Fruit fly (Drosophila melanogaster): ENCODE data around the gene CG4629.

The CG4629 gene

dm6 chr2L:1091675-1092074 is 10.6 kb downstream of the CG4629 start:
- no peak for TF ChIP-seq CTCF (optimal IDR thresholded peaks at IDR 0.05)
- no peak for TF ChIP-seq CG8478 (optimal IDR thresholded peaks at IDR 0.05)

- TF ChIP-seq CG8478 (optimal IDR thresholded peaks at IDR 0.05) (no peak), CTCF (optimal IDR thresholded peaks at IDR 0.05) (no peak)
Observed at dm6 chr2L:1086312-1086906, 15.9 kb downstream of the CG4629 start.

DNA sequence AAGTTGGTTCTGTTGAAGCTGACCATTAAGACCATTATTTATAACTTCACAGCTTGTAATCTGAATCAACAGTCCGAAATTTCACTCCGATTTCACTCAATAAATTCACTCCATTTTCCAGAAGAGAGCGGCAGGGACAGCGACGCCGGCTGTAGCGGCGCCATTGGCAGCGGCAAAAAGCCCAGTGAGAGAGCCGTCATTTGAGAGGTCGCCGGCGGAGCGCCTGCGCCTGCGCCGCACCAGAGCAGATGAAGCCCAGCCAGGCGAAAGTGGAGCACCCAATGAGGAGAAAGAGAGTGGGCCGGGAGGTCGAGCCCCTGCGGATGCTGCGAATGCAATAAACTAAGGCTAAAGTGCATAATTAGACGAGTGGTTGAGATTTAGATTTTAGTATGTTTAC is 19.6 kb downstream of the CG4629 start:
- no peak for TF ChIP-seq CG8478 (optimal IDR thresholded peaks at IDR 0.05)
- TF ChIP-seq CTCF (optimal IDR thresholded peaks at IDR 0.05): no peak

dm6 chr2L:1080802-1081464 is 21.4 kb downstream of the CG4629 start, which contains the start of gene Atg4a:
Gene Atg4a, plus strand, starts transcription at chr2L:1080911.
- TF ChIP-seq CG8478 (optimal IDR thresholded peaks at IDR 0.05): no peak
- no peak for TF ChIP-seq CTCF (optimal IDR thresholded peaks at IDR 0.05)

dm6 chr2L:1077469-1077993 is 24.8 kb downstream of the CG4629 start, which contains the start of the genes S and ast:
Gene S, minus strand, starts transcription at chr2L:1077815.
Gene ast, plus strand, starts transcription at chr2L:1077948.
- no peak for TF ChIP-seq CG8478 (optimal IDR thresholded peaks at IDR 0.05)
- TF ChIP-seq CTCF (optimal IDR thresholded peaks at IDR 0.05): peak; percentile 45 to 52

- no peak for TF ChIP-seq CG8478 (optimal IDR thresholded peaks at IDR 0.05)
- no peak for TF ChIP-seq CTCF (optimal IDR thresholded peaks at IDR 0.05)
Observed at dm6 chr2L:1077053-1077452, 25.3 kb downstream of the CG4629 start.

dm6 chr2L:1075753-1076152 is 26.6 kb downstream of the CG4629 start:
- TF ChIP-seq CG8478 (optimal IDR thresholded peaks at IDR 0.05) (no peak), CTCF (optimal IDR thresholded peaks at IDR 0.05) (no peak)

- TF ChIP-seq CTCF (optimal IDR thresholded peaks at IDR 0.05): no peak
Observed at dm6 chr2L:1074180-1074864, 28.0 kb downstream of the CG4629 start.

- no peak for TF ChIP-seq CTCF (optimal IDR thresholded peaks at IDR 0.05)
- TF ChIP-seq CG8478 (optimal IDR thresholded peaks at IDR 0.05): no peak
Observed at dm6 chr2L:1073530-1073929, 28.8 kb downstream of the CG4629 start.

DNA sequence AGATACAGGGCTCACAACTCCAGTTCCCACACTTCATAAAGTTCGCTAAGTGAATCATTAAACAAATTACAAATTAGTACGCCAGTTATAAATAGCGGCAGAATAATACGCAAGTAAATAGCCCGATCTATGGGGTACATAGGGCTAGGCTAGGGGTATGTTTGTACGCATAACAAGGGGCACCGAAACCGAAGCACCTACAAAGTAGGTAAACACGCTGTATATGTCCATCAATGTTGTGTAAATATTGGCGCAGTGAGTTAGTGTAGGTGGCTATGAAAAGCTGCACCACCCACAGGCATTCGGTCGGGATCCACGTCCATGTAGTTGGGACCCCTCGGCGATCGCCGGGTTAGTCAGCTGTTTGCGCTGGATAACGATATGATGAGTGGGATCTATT is 30.1 kb downstream of the CG4629 start:
- TF ChIP-seq CTCF (optimal IDR thresholded peaks at IDR 0.05) (no peak), CG8478 (optimal IDR thresholded peaks at IDR 0.05) (no peak)

- TF ChIP-seq CG8478 (optimal IDR thresholded peaks at IDR 0.05) (no peak), CTCF (optimal IDR thresholded peaks at IDR 0.05) (no peak)
Observed at dm6 chr2L:1070941-1071340, 31.4 kb downstream of the CG4629 start.

- TF ChIP-seq CTCF (optimal IDR thresholded peaks at IDR 0.05) (no peak), CG8478 (optimal IDR thresholded peaks at IDR 0.05) (no peak)
Observed at dm6 chr2L:1070332-1070731, 32.0 kb downstream of the CG4629 start.

dm6 chr2L:1069475-1069874 is 32.8 kb downstream of the CG4629 start:
- TF ChIP-seq CG8478 (optimal IDR thresholded peaks at IDR 0.05) (no peak), CTCF (optimal IDR thresholded peaks at IDR 0.05) (no peak)

dm6 chr2L:1068517-1069107 is 33.7 kb downstream of the CG4629 start:
- TF ChIP-seq CG8478 (optimal IDR thresholded peaks at IDR 0.05): no peak
- TF ChIP-seq CTCF (optimal IDR thresholded peaks at IDR 0.05): no peak

DNA sequence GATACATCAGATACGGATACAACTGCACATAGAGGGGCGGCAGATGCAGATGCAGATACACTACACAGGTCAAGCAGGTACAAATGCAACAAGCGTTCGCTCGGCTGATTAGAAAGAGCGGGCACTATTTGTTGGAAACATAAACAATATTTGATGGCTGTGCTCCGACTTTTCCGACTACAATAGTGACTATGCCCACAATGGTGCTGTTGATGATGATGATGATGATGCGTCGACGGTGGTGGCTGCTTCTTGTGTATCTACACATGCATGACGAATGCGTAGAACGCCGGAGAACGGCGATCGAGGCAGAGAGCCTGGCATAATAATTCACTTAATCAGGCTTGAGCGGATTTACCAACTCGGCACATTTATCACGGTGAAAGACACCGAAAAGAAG is 34.3 kb downstream of the CG4629 start:
- TF ChIP-seq CG8478 (optimal IDR thresholded peaks at IDR 0.05): no peak
- TF ChIP-seq CTCF (optimal IDR thresholded peaks at IDR 0.05): no peak
